Fruit fly (Drosophila melanogaster) whole organism, adult: Measurements from ENCODE around the gene CG9664.

Source experiments
- CG1620 ChIP-seq: fragments of 200-800 bp; sonication (Bioruptor generic); optimal IDR thresholded peaks from 2 replicates; lab custom pipeline; 2016; ENCODE audit warnings: missing biosample characterization, missing genetic modification characterization
- CG33017 ChIP-seq: fragments of 200-800 bp; sonication (Bioruptor generic); optimal IDR thresholded peaks from 2 replicates; lab custom pipeline; 2018; ENCODE audit warnings: missing biosample characterization, mild to moderate bottlenecking, missing genetic modification characterization, moderate library complexity
- CG5204 ChIP-seq: fragments of 200-800 bp; sonication (Bioruptor generic); optimal IDR thresholded peaks from 2 replicates; lab custom pipeline; 2016; ENCODE audit warnings: missing biosample characterization, missing genetic modification characterization
- CG7045 ChIP-seq: fragments of 200-800 bp; sonication (Bioruptor generic); optimal IDR thresholded peaks from 2 replicates; lab custom pipeline; 2017; ENCODE audit warnings: missing biosample characterization, mild to moderate bottlenecking, missing genetic modification characterization
- CG7101 ChIP-seq: fragments of 200-800 bp; sonication (Bioruptor generic); optimal IDR thresholded peaks from 2 replicates; lab custom pipeline; 2018; ENCODE audit warnings: missing biosample characterization, mild to moderate bottlenecking, missing genetic modification characterization, moderate library complexity
- Clk ChIP-seq: fragments of 200-800 bp; sonication (Bioruptor generic); optimal IDR thresholded peaks from 2 replicates; lab custom pipeline; 2017; ENCODE audit warnings: missing biosample characterization, missing genetic modification characterization
- Crg-1 ChIP-seq: fragments of 200-800 bp; sonication (Bioruptor generic); optimal IDR thresholded peaks from 2 replicates; lab custom pipeline; 2016; ENCODE audit warnings: missing biosample characterization, missing genetic modification characterization
- Mnt ChIP-seq: fragments of 200-800 bp; sonication (Bioruptor generic); optimal IDR thresholded peaks from 2 replicates; lab custom pipeline; 2016; ENCODE audit warnings: missing biosample characterization, mild to moderate bottlenecking, missing genetic modification characterization
- cic ChIP-seq: fragments of 200-800 bp; sonication (Bioruptor generic); optimal IDR thresholded peaks from 2 replicates; lab custom pipeline; 2017; ENCODE audit warnings: missing biosample characterization, mild to moderate bottlenecking, missing genetic modification characterization, moderate library complexity
- pad ChIP-seq: fragments of 200-800 bp; sonication (Bioruptor generic); optimal IDR thresholded peaks from 3 replicates; lab custom pipeline; 2017; ENCODE audit warnings: missing biosample characterization, missing genetic modification characterization, mild to moderate bottlenecking, moderate library complexity, missing genetic modification reagents
- tj ChIP-seq: fragments of 200-800 bp; sonication (Bioruptor generic); optimal IDR thresholded peaks from 3 replicates; lab custom pipeline; 2017; ENCODE audit warnings: missing biosample characterization, mild to moderate bottlenecking, missing genetic modification characterization, moderate library complexity
- toe ChIP-seq: fragments of 200-800 bp; sonication (Bioruptor generic); optimal IDR thresholded peaks from 2 replicates; lab custom pipeline; 2016; ENCODE audit warnings: missing biosample characterization, missing genetic modification characterization

- TF ChIP-seq Clk (GFP tag; lab: Kevin White, UChicago) = no peak
- no peak for TF ChIP-seq pad (GFP tag; lab: Kevin White, UChicago)
- TF ChIP-seq tj (GFP tag; lab: Kevin White, UChicago) = no peak
- TF ChIP-seq Mnt = no peak
- TF ChIP-seq CG7045 = no peak
- no peak for TF ChIP-seq toe (GFP tag; lab: Kevin White, UChicago)
- TF ChIP-seq CG33017 (tag; lab: Kevin White, UChicago) = no peak
- no peak for TF ChIP-seq CG7101 (tag; lab: Kevin White, UChicago)
- peak; percentile 30 for TF ChIP-seq cic (GFP tag; lab: Kevin White, UChicago)
- TF ChIP-seq CG1620 (GFP tag; lab: Kevin White, UChicago) = no peak
- no peak for TF ChIP-seq Crg-1
- TF ChIP-seq CG5204 (GFP tag; lab: Kevin White, UChicago) = no peak
Observed at dm6 chr2L:3303893-3304292, 9.4 kb upstream of the CG9664 start, which contains the start of gene CG3277.
